Worm (Caenorhabditis elegans): Measurements from ENCODE around the gene sra-13.
A peak's percentile ranks its signal among the peaks of the same experiment; 100 is the strongest.

sra-13 gene

ce11 chrII:8441519-8441918, 34.0 kb downstream of the sra-13 start (continued):
- TF ChIP-seq ceh-27 (GFP tag; optimal IDR thresholded peaks at IDR 0.05) = peak; percentile 34
- TF ChIP-seq bed-2 (GFP tag; IDR thresholded peaks at IDR 0.05) = no peak
- TF ChIP-seq ccch-3 (GFP tag; optimal IDR thresholded peaks at IDR 0.05) = no peak
- TF ChIP-seq athp-1 (tag; optimal IDR thresholded peaks at IDR 0.05) = peak; percentile 90
- TF ChIP-seq F57A8.1 (GFP tag; optimal IDR thresholded peaks at IDR 0.05) = peak; percentile 83
- peak; percentile 98 for TF ChIP-seq ceh-58 (GFP tag; IDR thresholded peaks at IDR 0.05)
- peak; percentile 85 for TF ChIP-seq nhr-90 (tag; optimal IDR thresholded peaks at IDR 0.05)
- TF ChIP-seq mxl-1 (tag; optimal IDR thresholded peaks at IDR 0.05) = peak; percentile 86
- peak; percentile 94 for TF ChIP-seq tbp1 (GFP tag; optimal IDR thresholded peaks at IDR 0.05)
- peak; percentile 90 for TF ChIP-seq F10E7.11 (tag; optimal IDR thresholded peaks at IDR 0.05)
- TF ChIP-seq ets-4 (GFP tag; optimal IDR thresholded peaks at IDR 0.05) = no peak
- no peak for TF ChIP-seq zfh-2 (GFP tag; conservative IDR thresholded peaks at IDR 0.05)
- peak; percentile 81 for TF ChIP-seq hsf-1 (GFP tag; IDR thresholded peaks at IDR 0.05)
- peak; percentile 68 for TF ChIP-seq T07F8.4 (tag; optimal IDR thresholded peaks at IDR 0.05)
- no peak for TF ChIP-seq lin-40 (tag; optimal IDR thresholded peaks at IDR 0.05)
- TF ChIP-seq Y79H2A.3 (GFP tag; conservative IDR thresholded peaks at IDR 0.05) = 0 out of 2 replicates have a peak, but pooled peaks have one; percentile 28
- TF ChIP-seq hrde-1 (tag; optimal IDR thresholded peaks at IDR 0.05; ENCODE audit: borderline replicate concordance) = peak; percentile 89
- peak; percentile 97 for TF ChIP-seq rpc-1 (optimal IDR thresholded peaks at IDR 0.05)
- peak; percentile 99 for TF ChIP-seq rpc-1 (tag; optimal IDR thresholded peaks at IDR 0.05)
- TF ChIP-seq pha-4 (tag; optimal IDR thresholded peaks at IDR 0.05) = no peak
- no peak for TF ChIP-seq hlh-26 (GFP tag; conservative IDR thresholded peaks at IDR 0.05)
- no peak for TF ChIP-seq ztf-26 (tag; optimal IDR thresholded peaks at IDR 0.05)
- TF ChIP-seq Y95B8A.8 (GFP tag; IDR thresholded peaks at IDR 0.05) = no peak
- TF ChIP-seq him-1 (tag; optimal IDR thresholded peaks at IDR 0.05) = no peak
- peak; percentile 44 for TF ChIP-seq lsl-1 (GFP tag; optimal IDR thresholded peaks at IDR 0.05)
- peak; percentile 43 for TF ChIP-seq zim-3 (tag; optimal IDR thresholded peaks at IDR 0.05)
- TF ChIP-seq sea-2 (GFP tag; IDR thresholded peaks at IDR 0.05) = 0 out of 2 replicates have a peak, but pooled peaks have one; percentile 29
- no peak for TF ChIP-seq akir-1 (GFP tag; optimal IDR thresholded peaks at IDR 0.05)
- peak; percentile 98 for TF ChIP-seq lin-26 (GFP tag; IDR thresholded peaks at IDR 0.05)
- TF ChIP-seq F57C9.4 (tag; optimal IDR thresholded peaks at IDR 0.05) = peak; percentile 75
- TF ChIP-seq attf-6 (GFP tag; IDR thresholded peaks at IDR 0.05) = peak; percentile 69; the same call in 1 of the 2 replicates
- TF ChIP-seq efl-1 (GFP tag; optimal IDR thresholded peaks at IDR 0.05) = no peak
- peak; percentile 74; the same call in 1 of the 2 replicates for TF ChIP-seq aptf-3 (GFP tag; IDR thresholded peaks at IDR 0.05)
- TF ChIP-seq F22D6.2 (tag; optimal IDR thresholded peaks at IDR 0.05) = peak; percentile 39
- TF ChIP-seq repo-1 (tag; optimal IDR thresholded peaks at IDR 0.05) = peak; percentile 84
- peak; percentile 59 for TF ChIP-seq snpc-4 (GFP tag; optimal IDR thresholded peaks at IDR 0.05)
- TF ChIP-seq snpc-4 (tag; optimal IDR thresholded peaks at IDR 0.05) = peak in 2 of 4 experiments; percentile 26 to 60
- peak; percentile 86; the same call in 1 of the 2 replicates for TF ChIP-seq ztf-25 (GFP tag; IDR thresholded peaks at IDR 0.05)
- TF ChIP-seq pbrm-1 (GFP tag; IDR thresholded peaks at IDR 0.05) = peak; percentile 63
- 0 out of 2 replicates have a peak, but pooled peaks have one; percentile 61 for TF ChIP-seq egl-18 (GFP tag; IDR thresholded peaks at IDR 0.05)
- TF ChIP-seq D2030.7 (GFP tag; IDR thresholded peaks at IDR 0.05) = no peak
- 0 out of 2 replicates have a peak, but pooled peaks have one; percentile 84 for TF ChIP-seq cebp-2 (GFP tag; IDR thresholded peaks at IDR 0.05)
- peak; percentile 61 for TF ChIP-seq atf-7 (tag; optimal IDR thresholded peaks at IDR 0.05)
- peak in 1 of 3 experiments; percentile 56 for TF ChIP-seq lin-35 (GFP tag; optimal IDR thresholded peaks at IDR 0.05)
- peak; percentile 88 for TF ChIP-seq mes-4 (tag; optimal IDR thresholded peaks at IDR 0.05)
- TF ChIP-seq snpc-1.1 (tag; optimal IDR thresholded peaks at IDR 0.05; ENCODE audit: insufficient read depth) = peak; percentile 52
- peak; percentile 49 for TF ChIP-seq F33H1.4 (GFP tag; IDR thresholded peaks at IDR 0.05)
- TF ChIP-seq F52B5.7 (tag; optimal IDR thresholded peaks at IDR 0.05) = peak; percentile 93
- peak; percentile 15 for TF ChIP-seq F55B11.4 (tag; optimal IDR thresholded peaks at IDR 0.05; ENCODE audit: borderline replicate concordance, insufficient read depth)

All from whole organism, young adult.